Fruit fly (Drosophila melanogaster) S2 (cell line): Measurements from ENCODE around the gene CG18231.
A peak's percentile ranks its signal among the peaks of the same experiment; 100 is the strongest.

Experiments
- CG8478 ChIP-seq: fragments of >200 bp; optimal IDR thresholded peaks from 2 replicates; lab custom pipeline; 2018
- CTCF ChIP-seq, 2 experiments: fragments of >200 bp; optimal IDR thresholded peaks; 2 replicates each; lab custom pipeline; 2018

Gene CG18231

DNA sequence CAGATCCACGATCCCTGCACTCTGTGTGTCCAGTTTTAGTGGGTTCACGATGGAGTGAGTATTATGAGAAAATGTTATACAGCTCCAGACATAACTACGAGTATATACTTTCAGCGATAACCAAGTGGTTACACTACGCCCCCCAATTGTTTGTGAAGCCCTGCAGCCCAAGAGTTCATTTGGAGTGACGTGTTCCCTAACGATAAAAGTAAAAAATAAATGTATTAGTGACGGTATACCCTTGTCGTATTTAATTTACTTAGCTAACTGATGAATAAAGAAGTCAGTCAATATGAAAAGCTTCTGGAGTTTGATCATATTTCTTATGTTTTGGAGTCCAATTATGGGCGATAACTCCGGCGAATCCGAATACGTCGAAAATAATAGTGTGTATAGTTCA, at the start of gene CG18231:
TSS of gene CG18231 (plus strand) at position 301 of the 400 bp plus-strand sequence.
- no peak for TF ChIP-seq CG8478 (lab: Kevin White, UChicago)
- no peak for TF ChIP-seq CTCF (optimal IDR thresholded peaks at IDR 0.05; lab: Kevin White, UChicago)

DNA sequence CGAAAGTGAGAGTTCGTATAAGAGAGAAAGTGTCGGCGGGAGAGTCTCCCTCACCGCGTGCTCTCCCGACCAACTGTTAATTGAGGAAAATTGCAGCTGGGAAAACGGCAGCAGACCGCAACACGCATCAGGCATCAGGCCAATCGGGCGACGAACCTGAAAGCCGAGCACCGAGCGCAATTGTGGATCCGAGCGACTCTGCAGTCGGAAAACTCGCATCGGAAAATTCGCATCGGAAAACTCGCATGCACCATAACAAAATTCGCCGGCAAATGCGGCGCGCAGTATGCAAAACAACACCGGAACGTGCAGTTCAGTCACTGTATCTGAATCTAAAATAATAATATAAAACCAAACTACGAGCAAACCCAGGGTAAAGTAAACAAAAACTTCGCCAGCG, 47.3 kb upstream of the CG18231 start, which contains the start of gene AstC-R1:
TSS of gene AstC-R1 (plus strand) at position 301 of the 400 bp plus-strand sequence.
- TF ChIP-seq CTCF (optimal IDR thresholded peaks at IDR 0.05; lab: Kevin White, UChicago) (no peak), CG8478 (lab: Kevin White, UChicago) (no peak)

- TF ChIP-seq CTCF (optimal IDR thresholded peaks at IDR 0.05; lab: Kevin White, UChicago) (no peak), CG8478 (lab: Kevin White, UChicago) (no peak)
These were observed 18.9 kb upstream of the CG18231 start, which contains the start of gene CG7271 for dm6 chr3L:18588387-18588786. CG7271 (plus strand) TSS chr3L:18588759.

dm6 chr3L:18593671-18594070, 13.6 kb upstream of the CG18231 start, which contains the start of gene term:
term (minus strand) TSS chr3L:18593771.
- TF ChIP-seq CTCF (optimal IDR thresholded peaks at IDR 0.05; lab: Kevin White, UChicago) (no peak), CG8478 (lab: Kevin White, UChicago) (no peak)

dm6 chr3L:18603125-18603524, 4.1 kb upstream of the CG18231 start, which contains the start of gene CG18234:
CG18234 (plus strand) TSS chr3L:18603425.
- TF ChIP-seq CG8478 (lab: Kevin White, UChicago) (no peak), CTCF (optimal IDR thresholded peaks at IDR 0.05; lab: Kevin White, UChicago) (no peak)

DNA sequence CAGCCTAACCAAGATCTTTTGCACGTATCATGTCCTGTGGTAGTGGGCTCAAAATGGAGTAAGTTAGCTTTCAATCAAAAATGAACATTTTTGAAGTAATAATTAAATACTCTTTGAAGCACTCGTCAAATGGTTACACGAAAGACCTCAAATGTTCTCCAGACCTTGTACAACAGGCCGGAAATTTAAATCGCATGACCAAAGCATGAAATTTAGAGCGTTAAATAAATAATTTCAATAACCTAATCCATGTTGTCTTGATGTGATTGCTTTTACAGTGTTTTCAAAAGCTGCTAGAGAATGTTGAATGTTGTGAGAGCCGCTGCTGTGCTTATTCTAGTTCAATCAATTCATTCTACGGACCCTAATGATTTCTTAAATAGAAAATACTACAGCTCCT, 2.1 kb upstream of the CG18231 start, which contains the start of gene CG18233:
TSS of gene CG18233 (plus strand) at position 301 of the 400 bp plus-strand sequence.
- no peak for TF ChIP-seq CG8478 (lab: Kevin White, UChicago)
- no peak for TF ChIP-seq CTCF (optimal IDR thresholded peaks at IDR 0.05; lab: Kevin White, UChicago)

- no peak for TF ChIP-seq CTCF (optimal IDR thresholded peaks at IDR 0.05; lab: Kevin White, UChicago)
- no peak for TF ChIP-seq CG8478 (lab: Kevin White, UChicago)
These were observed 2.1 kb downstream of the CG18231 start, which contains the start of gene CG32201 for dm6 chr3L:18609320-18609719. CG32201 (plus strand) TSS chr3L:18609620.

DNA sequence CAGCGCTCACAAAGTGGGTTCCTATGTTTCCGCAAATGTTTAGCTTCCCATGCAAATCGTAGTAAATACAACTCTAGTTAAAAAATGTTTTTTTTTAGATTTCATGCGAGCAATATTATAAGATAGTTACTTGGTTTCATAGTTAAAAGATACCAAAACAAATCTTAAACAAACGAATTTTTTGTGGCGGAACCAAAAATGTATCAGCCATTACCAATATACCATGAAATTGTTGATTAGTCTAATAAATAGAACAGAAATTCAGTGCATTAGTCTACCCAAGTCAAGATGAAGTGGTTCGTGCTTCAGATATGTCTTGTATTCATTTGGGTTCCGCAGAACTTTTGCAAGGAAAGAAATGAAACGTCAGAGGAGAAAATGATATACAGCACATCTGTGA, 4.3 kb downstream of the CG18231 start, which contains the start of gene CG32199:
TSS of gene CG32199 (plus strand) at position 301 of the 400 bp plus-strand sequence.
- TF ChIP-seq CG8478 (lab: Kevin White, UChicago): no peak
- no peak for TF ChIP-seq CTCF (optimal IDR thresholded peaks at IDR 0.05; lab: Kevin White, UChicago)

DNA sequence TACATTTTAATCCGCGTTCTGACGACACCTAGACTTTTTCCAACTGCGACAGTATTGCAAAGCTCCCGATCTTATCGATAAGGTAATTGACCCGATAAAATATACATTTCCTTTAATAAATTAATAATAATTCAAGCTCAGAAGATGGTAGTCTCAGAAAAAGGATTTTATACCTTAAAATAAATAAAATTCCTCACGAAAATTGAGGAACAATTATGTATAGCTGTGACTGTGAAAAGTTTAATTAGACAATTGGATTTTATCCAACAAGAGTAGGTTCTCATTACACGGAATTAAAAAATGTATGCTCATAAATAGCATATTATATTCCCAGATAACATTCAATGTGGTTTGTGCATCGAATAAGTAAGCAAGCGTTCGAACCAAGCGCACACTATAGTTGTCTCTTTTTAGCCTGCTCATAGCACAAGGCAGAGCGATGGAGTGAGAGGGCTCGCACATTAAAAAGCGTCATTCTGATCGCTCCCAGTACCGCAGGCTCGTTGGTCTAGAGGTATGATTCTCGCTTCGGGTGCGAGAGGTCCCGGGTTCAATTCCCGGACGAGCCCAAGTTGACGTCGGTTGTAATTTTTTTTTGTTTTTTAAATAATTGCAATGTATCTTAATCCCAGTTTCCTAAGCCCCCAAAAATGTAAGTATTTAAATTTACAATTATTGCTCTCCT, 10.8 kb downstream of the CG18231 start, which contains the start of the genes CG13380 and CG4174:
TSS of gene CG13380 (minus strand) at position 51 of the 685 bp plus-strand sequence.
TSS of gene CG4174 (minus strand) at position 51 of the 685 bp plus-strand sequence.
- TF ChIP-seq CG8478 (lab: Kevin White, UChicago) (no peak), CTCF (optimal IDR thresholded peaks at IDR 0.05; lab: Kevin White, UChicago) (peak; percentile 67 to 69)

DNA sequence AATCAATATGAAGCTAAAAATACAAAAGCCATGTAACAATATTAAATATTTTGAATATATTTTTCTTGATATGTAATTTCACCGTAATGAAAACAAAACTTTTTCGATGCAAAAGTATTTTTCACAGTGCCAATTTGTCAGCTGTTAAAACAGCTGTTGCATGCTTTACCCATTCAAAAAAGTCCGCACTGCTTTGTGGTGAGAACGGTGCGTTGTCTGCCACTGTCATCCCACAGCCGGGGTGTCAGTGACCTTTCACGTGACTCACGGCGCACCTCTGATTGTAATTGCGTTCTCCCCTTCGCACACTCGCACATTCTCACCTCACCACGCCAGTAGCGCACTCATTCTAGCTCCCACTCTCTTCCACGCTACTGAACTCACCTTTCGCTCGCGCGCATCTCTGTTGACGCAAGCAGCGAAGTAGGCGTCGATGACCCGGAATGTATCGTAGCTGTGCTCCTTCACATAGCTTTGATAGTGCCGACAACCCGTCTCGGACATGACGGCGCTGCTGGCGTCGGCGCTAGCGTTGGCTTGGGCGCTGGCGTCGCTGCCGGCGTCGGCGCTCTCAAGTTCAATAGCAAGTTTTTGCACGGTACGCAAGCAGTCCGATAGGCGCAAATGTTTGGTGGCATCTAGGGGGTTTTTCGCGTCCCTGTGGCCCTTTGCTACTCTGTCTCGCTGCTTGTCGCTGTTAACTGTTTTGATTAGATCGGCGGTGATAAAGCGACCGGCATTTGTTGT, 13.9 kb downstream of the CG18231 start:
- TF ChIP-seq CG8478 (lab: Kevin White, UChicago) (no peak), CTCF (optimal IDR thresholded peaks at IDR 0.05; lab: Kevin White, UChicago) (peak in 1 of 2 experiments; percentile 35)

- TF ChIP-seq CTCF (optimal IDR thresholded peaks at IDR 0.05; lab: Kevin White, UChicago) (no peak), CG8478 (lab: Kevin White, UChicago) (no peak)
These were observed 14.6 kb downstream of the CG18231 start, which contains the start of gene not for dm6 chr3L:18621735-18622421. not (minus strand) TSS chr3L:18622129.

DNA sequence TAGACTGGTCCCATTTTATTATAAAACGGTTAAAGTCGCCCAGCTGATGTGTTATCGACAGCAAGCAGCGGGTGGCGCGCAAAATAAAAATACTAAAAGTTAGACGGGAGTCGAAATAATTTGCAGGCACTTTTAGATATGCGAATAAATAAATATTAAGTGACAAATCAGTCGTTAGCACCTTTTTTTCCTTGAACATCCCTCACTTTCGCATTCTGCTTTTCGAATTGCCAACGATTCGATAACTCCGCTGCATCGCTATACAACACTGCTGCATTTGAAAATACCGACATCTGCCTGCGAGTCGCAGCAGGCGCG, 15.1 kb downstream of the CG18231 start, which contains the start of gene bora:
TSS of gene bora (plus strand) at position 271 of the 318 bp plus-strand sequence.
- TF ChIP-seq CTCF (optimal IDR thresholded peaks at IDR 0.05; lab: Kevin White, UChicago): no peak
- TF ChIP-seq CG8478 (lab: Kevin White, UChicago): no peak

dm6 chr3L:18625786-18626185, 18.5 kb downstream of the CG18231 start, which contains the start of gene MYPT-75D:
MYPT-75D (plus strand) TSS chr3L:18625959.
- no peak for TF ChIP-seq CG8478 (lab: Kevin White, UChicago)
- TF ChIP-seq CTCF (optimal IDR thresholded peaks at IDR 0.05; lab: Kevin White, UChicago): no peak
